Worm (Caenorhabditis elegans) whole organism, midembryonic: ENCODE results near the gene crn-3.

Source experiments
- T22C8.4 ChIP-seq: fragments of 200-800 bp; sonication (Bioruptor generic); IDR thresholded peaks from 2 replicates; pipeline ENCODE4 v1.3.6; 2022; ENCODE audit warnings: missing genetic modification characterization, missing compliant biosample characterization
- cog-1 ChIP-seq: sonication (generic microtip); optimal IDR thresholded peaks from 2 replicates; lab custom pipeline; 2016; ENCODE audit warnings: missing genetic modification characterization, missing compliant biosample characterization
- flt-1 ChIP-seq: fragments of 200-800 bp; sonication (Bioruptor generic); IDR thresholded peaks from 2 replicates; pipeline ENCODE4 v1.3.6; 2022; ENCODE audit warnings: missing genetic modification characterization, missing compliant biosample characterization
- klf-2 ChIP-seq: fragments of 200-800 bp; sonication (Bioruptor generic); conservative IDR thresholded peaks from 2 replicates; pipeline ENCODE4 v1.3.6; 2022; ENCODE audit warnings: missing genetic modification reagents, missing genetic modification characterization, missing compliant biosample characterization
- med-1 ChIP-seq: sonication (generic microtip); optimal IDR thresholded peaks from 2 replicates; lab custom pipeline; 2017; ENCODE audit warnings: missing genetic modification characterization, mild to moderate bottlenecking, missing compliant biosample characterization, antibody characterized with exemption, missing genetic modification reagents; ENCODE audit not compliant: insufficient read depth
- ref-1 ChIP-seq: fragments of 200-800 bp; sonication (Bioruptor generic); conservative IDR thresholded peaks from 2 replicates; pipeline ENCODE4 v1.3.6; 2022; ENCODE audit warnings: missing genetic modification reagents, missing genetic modification characterization, missing compliant biosample characterization
- tab-1 ChIP-seq: fragments of 200-800 bp; sonication (Bioruptor generic); IDR thresholded peaks from 2 replicates; pipeline ENCODE4 v1.3.6; 2022; ENCODE audit warnings: missing genetic modification characterization, missing compliant biosample characterization
- ztf-23 ChIP-seq: fragments of 200-800 bp; sonication (Bioruptor generic); IDR thresholded peaks from 2 replicates; pipeline ENCODE4 v1.3.6; 2022; ENCODE audit warnings: missing genetic modification reagents, missing genetic modification characterization, missing compliant biosample characterization
- ztf-29 ChIP-seq: fragments of 200-800 bp; sonication (Bioruptor generic); IDR thresholded peaks from 2 replicates; pipeline ENCODE4 v1.3.6; 2022; ENCODE audit warnings: missing genetic modification reagents, missing genetic modification characterization, missing compliant biosample characterization

DNA sequence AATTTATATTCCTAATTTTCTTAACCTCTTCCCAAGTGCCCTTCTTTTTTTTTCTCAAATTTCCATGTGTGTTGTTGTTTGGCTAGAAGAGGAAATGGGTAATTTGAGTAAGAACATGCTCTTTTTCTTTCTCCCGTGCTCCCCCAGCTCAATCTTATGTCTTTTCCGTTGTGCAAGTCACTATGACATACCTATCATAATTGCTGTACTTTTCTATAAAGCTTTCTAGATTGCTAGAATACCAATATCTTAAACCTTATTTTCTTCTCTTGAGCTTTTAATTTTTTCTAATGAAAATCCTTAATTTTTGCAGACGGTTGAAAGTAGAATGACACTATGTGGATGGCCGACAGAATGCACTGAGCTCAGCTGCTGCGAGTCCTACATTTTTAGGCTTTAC is 17.5 kb upstream of the crn-3 start, which contains the start of gene txt-13:
- TF ChIP-seq cog-1 (tag; lab: Kevin White, UChicago) (no peak), med-1 (GFP tag; lab: Kevin White, UChicago) (no peak), tab-1 (GFP tag; lab: Robert Waterston, UW) (no peak), flt-1 (no peak), klf-2 (no peak), T22C8.4 (GFP tag; lab: Robert Waterston, UW) (no peak), ztf-23 (GFP tag; lab: Robert Waterston, UW) (no peak), ztf-29 (GFP tag; lab: Robert Waterston, UW) (no peak), ref-1 (GFP tag; lab: Robert Waterston, UW) (no peak)
